Fruit fly (Drosophila melanogaster): ENCODE results near the gene tna.

tna gene

DNA sequence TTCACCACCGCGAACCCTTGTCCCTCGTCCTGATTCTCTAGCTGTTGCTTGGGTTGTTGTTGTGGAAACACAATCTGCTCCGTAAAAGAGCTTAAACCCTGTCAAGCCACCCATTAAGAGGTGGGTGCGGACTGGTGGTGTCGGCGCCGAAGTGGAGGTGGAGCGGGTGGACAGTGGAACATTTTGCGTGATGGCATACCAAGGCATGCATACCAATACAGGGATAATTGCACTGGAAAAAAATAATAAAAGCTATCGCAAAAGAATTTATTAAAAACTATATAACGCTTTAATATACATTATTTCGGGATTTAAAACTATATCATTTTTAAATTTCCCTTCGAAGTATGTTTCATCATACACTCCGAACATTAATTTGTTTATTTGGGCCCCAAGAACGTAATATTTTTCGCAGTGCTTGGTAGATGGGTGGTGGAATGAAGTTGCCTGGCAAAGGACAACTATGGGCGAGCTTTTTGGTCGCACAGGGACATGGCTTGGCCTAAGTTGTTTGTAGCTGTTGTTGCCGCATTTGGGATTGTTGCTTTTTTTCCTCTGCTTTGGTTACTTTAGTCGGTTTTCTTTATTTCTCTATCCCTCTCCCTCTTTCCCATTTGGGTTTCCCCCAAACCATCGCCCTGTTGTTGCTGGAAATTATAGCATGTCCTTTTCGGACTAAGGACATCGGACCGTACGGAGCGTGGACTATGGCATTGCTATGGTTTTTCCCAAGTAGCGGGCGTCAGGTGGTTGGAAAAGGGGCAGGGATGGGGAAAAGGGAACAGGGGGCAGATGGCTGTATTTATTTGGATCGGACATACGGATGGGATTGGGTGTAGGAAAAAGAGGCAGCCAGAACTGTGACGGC lies 12.7 kb upstream of the tna start:
- no peak for TF ChIP-seq psq (optimal IDR thresholded peaks at IDR 0.05)
- no peak for TF ChIP-seq insv (optimal IDR thresholded peaks at IDR 0.05)
- TF ChIP-seq Myc (optimal IDR thresholded peaks at IDR 0.05): no peak
- TF ChIP-seq Sin3A (optimal IDR thresholded peaks at IDR 0.05): no peak
- TF ChIP-seq ttk (optimal IDR thresholded peaks at IDR 0.05): no peak
- TF ChIP-seq h (optimal IDR thresholded peaks at IDR 0.05): no peak

DNA sequence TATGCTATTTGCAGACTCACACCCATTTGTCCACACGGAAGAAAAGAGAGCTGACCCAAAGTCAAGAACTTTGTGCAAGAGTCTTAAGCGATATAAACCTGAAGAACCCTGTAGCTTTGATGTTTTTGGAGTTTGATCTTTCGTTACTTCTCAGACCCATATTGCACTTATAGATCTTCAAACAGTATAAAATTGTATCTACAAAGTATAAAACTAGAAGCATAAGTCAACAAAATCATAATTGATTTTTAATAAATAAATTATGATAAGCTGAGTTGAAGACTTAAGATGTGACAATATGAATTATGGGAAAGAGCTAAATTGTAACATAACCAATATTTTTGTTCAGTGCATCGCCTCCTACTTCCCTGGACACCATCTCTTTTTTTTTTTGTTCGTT lies 8.0 kb upstream of the tna start:
- TF ChIP-seq Sin3A (optimal IDR thresholded peaks at IDR 0.05) (no peak), Myc (optimal IDR thresholded peaks at IDR 0.05) (no peak), h (optimal IDR thresholded peaks at IDR 0.05) (no peak), psq (optimal IDR thresholded peaks at IDR 0.05) (no peak), ttk (optimal IDR thresholded peaks at IDR 0.05) (no peak), insv (optimal IDR thresholded peaks at IDR 0.05) (no peak)

DNA sequence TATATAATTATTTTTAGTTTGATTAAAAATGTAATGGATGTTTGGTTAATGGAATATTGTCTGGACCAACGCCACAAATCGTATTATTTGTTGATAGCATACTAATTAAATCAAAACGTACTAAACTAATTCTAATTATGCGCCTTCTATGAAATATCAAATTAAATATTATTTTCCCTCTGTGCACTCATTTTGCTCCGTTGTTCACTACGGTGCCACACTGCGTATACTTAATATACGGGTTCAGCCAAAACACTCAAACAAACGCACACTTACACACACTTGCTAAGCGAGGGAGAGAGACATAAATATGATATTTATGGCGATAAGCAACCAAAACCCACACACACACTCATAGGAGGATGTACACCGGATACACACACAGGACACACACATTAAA lies 6.2 kb upstream of the tna start:
- TF ChIP-seq Sin3A (optimal IDR thresholded peaks at IDR 0.05) (no peak), h (optimal IDR thresholded peaks at IDR 0.05) (no peak)

DNA sequence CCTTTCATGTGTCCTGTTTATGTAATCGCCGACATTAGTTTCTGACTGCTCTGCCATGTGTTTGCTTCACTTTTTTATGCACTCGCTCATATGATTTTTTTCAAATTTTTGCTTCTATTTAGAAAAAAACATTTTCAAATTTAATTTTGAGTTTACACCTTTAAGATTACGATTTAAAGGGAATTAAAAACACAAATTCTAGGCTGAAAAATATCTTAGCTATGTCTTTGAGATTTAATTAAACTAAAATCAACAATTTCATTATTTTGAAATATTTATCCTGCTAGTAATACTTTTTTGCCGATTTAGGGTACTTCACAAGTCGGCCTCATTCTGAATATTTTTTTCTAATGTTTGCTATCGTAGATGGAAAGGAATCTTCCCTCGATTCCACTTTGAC lies 2.1 kb upstream of the tna start:
- TF ChIP-seq h (optimal IDR thresholded peaks at IDR 0.05) (no peak), Sin3A (optimal IDR thresholded peaks at IDR 0.05) (no peak), Myc (optimal IDR thresholded peaks at IDR 0.05) (no peak), ttk (optimal IDR thresholded peaks at IDR 0.05) (no peak), insv (optimal IDR thresholded peaks at IDR 0.05) (no peak), psq (optimal IDR thresholded peaks at IDR 0.05) (no peak)

DNA sequence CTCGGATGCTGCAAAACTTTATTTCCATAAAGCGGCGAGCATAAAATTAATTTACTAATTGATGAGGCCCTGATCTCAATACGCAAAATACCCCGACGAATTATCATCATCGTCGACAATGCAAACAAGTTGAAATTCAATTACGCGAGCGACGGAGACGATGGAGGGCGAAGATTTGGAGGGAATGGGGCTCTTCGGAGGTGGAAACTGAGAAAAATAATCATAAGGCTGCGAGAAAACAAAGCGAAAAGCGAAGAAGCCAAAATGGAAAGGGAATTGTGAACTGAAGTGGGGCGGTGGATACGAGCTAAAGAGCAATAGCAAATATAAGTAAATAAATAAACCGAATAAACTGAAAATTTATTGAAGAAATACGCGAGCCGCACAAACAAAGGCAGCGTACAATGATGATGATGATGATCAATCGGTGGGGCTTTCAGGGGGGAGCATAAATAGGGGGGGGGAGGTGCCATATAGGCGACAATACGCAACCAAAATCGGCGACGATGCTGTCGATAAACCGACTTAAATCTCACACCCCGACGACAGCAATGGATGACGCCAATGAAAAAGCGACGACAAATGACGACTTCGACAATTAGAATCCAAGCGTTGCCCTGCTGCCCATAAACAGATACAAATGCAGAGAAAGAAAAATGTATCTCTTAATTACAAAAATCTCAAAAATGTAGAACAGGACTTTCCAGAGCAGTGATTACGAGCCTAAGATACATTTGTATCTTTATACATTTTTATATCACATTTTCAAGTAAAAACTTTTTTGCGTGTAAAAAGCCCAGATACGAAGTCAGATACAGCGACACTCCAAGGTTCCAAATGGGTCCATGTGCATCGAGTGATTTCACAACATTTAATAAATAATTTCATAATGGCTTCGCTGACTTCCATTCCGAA lies 2.8 kb downstream of the tna start:
- no peak for TF ChIP-seq Myc (optimal IDR thresholded peaks at IDR 0.05)
- no peak for TF ChIP-seq insv (optimal IDR thresholded peaks at IDR 0.05)
- TF ChIP-seq Sin3A (optimal IDR thresholded peaks at IDR 0.05): no peak
- TF ChIP-seq ttk (optimal IDR thresholded peaks at IDR 0.05): no peak
- TF ChIP-seq h (optimal IDR thresholded peaks at IDR 0.05): no peak

DNA sequence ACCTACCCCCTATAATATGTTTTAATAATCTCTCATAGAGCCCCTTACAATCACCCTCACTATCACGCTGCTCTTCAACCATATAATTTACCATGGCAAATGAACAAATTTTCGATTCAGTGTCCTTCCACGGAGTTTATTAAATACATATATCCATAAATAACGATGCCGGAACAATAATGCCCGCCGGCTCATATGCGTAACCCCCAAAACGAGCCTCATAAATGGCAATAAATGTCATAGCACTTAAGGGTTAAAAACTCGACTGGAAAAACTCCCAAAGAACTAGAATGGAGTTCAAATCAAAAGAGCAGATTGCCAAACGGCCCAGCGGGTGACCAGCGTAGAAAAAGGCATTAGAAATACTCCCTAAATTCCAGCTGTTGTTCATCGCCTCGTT lies 5.5 kb downstream of the tna start:
- no peak for TF ChIP-seq Sin3A (optimal IDR thresholded peaks at IDR 0.05)
- no peak for TF ChIP-seq psq (optimal IDR thresholded peaks at IDR 0.05)

DNA sequence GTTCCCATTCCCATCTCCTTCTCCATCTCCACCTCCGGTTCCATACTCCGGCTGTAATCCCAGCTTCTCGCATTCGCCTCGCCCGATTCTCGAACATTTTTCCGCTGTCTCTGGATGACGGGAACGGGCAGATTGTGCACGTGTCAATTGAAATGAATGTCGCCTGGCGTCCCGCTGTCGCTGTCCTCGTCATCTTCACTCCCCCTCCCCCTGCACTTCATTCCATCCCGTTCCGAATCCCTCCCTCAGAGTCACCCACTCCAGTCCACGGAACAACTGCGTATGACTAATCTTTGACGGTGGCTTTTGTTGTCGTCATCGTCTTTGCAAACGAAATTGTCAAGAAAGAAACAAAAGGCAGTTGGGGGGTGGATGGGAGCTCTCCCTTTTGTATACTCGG lies 6.6 kb downstream of the tna start:
- TF ChIP-seq insv (optimal IDR thresholded peaks at IDR 0.05) (no peak), ttk (optimal IDR thresholded peaks at IDR 0.05) (no peak), psq (optimal IDR thresholded peaks at IDR 0.05) (no peak), Sin3A (optimal IDR thresholded peaks at IDR 0.05) (no peak), h (optimal IDR thresholded peaks at IDR 0.05) (no peak), Myc (optimal IDR thresholded peaks at IDR 0.05) (no peak)

DNA sequence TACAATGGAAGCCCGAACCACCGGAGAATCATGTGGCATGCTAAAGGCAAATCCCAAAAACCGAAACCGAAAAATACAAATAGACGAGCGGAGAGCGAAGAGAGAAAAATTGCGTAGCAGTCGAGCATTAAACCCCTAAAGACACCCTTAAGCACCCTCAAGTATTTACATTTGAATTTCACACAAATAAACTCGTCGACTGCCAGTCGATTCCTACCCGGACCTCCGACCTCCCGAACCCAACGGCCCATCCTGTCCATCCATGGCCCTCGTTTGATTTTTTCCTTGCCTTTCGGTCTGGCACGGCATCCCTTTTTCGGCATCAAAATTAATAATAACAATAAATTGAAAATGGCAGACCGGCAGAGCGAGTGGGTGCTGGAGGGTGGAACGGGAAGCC lies 7.5 kb downstream of the tna start:
- TF ChIP-seq h (optimal IDR thresholded peaks at IDR 0.05) (no peak), Sin3A (optimal IDR thresholded peaks at IDR 0.05) (no peak), insv (optimal IDR thresholded peaks at IDR 0.05) (no peak), psq (optimal IDR thresholded peaks at IDR 0.05) (no peak), Myc (optimal IDR thresholded peaks at IDR 0.05) (no peak)

DNA sequence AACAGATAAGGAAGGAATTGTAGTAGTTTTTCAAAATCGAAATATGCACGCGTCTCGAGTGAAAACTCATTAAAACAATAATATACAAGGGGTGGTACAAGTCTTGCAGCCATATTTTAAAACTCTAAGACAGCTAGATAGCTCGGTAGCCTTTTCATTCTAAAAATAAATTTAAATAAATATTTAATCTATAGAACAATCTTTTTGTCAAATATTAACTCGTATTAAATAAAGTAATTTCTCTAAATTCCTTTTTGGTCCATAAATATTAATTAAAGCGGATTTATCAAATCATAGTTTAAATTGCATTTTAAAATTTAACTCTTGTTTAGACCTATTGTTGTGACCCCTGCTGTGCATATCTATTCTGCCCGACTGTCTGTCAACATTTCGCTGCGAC lies 7.9 kb downstream of the tna start:
- TF ChIP-seq ttk (optimal IDR thresholded peaks at IDR 0.05) (no peak), Myc (optimal IDR thresholded peaks at IDR 0.05) (no peak), Sin3A (optimal IDR thresholded peaks at IDR 0.05) (no peak), h (optimal IDR thresholded peaks at IDR 0.05) (no peak)

DNA sequence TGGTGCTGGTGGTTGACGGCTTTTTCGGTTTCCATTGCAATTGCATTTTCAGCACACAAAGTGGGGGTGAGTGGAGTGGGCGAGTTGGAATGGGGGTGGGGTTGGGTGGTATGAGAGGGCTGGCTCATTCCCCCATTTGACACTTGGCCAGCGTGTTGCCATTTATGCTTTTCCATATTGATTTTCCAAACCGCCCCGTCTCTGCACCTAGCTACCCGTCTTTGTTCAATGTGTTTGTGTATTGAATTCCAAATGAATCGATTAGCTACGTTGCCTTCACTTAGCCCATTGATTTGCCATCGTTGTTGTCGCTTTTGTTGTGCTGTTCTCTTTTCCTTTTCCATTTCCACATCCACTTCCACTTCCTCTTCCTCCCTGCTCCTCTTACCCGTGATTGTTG lies 8.4 kb downstream of the tna start:
- no peak for TF ChIP-seq Myc (optimal IDR thresholded peaks at IDR 0.05)
- TF ChIP-seq insv (optimal IDR thresholded peaks at IDR 0.05): no peak
- no peak for TF ChIP-seq Sin3A (optimal IDR thresholded peaks at IDR 0.05)
- TF ChIP-seq h (optimal IDR thresholded peaks at IDR 0.05): no peak
- no peak for TF ChIP-seq psq (optimal IDR thresholded peaks at IDR 0.05)
- no peak for TF ChIP-seq ttk (optimal IDR thresholded peaks at IDR 0.05)

DNA sequence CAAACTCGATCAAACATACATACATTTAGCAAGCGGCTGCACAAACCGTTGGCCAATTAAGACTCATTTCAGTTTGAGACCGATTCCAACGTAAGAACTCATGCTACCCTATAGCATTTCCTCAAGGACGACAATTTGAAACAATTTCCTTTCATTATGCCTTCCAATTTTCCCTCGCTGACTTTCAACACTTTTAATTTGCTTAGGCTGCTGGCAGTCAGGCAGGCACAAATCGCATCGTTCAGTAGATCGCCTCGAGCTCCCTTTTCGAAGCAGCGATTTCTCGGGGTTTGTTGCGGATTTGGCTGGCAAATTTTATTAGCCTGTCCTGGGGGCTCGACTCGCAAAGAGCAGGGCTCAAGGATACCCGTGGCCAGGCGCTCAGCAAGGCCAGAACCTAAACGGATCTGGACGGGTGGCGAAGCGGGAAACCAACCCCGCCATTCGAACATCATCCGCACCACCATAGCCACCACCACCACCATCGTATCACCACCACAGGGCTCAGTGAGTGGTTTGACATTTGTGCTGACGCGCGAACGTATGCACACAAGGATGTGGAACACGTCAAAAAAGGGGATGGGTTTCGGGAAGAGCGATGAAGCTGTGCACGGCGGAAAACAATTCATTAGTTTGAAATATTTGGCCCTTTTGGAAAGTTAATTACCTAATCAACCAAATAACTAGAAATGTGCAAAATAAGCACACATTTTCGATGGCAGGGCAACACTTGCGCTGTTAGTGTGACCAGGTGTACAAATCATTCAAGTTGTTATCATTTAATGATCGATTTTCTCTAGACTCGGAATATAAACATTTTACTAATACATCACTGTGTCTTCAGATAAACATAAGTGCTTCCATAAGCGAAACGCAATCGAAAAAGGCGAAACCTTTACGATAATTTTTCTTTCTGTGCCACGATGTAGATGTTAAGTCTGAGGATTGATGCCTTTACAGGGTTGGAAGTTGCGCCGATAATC lies 9.5 kb downstream of the tna start:
- TF ChIP-seq ttk (optimal IDR thresholded peaks at IDR 0.05) (no peak), Myc (optimal IDR thresholded peaks at IDR 0.05) (no peak), insv (optimal IDR thresholded peaks at IDR 0.05) (no peak), psq (optimal IDR thresholded peaks at IDR 0.05) (no peak), h (optimal IDR thresholded peaks at IDR 0.05) (no peak), Sin3A (optimal IDR thresholded peaks at IDR 0.05) (no peak)

DNA sequence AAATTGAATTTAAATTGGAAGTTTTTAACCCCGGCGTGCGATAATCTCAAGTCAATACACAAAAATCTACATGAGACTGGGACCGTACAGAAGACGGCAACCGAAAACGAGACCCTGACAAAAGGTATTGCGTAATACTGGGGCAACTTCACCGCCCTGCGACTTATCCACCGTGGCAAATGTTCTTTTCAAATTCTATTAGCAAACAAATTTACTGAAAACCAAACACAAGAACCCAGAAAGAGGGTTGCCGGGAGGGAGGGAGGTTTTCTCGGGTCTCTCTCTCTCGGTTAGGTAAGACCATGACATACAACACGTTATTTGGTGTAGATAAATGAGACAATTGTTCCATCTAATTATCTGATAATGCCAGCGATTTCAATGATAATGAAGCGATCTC lies 10.4 kb downstream of the tna start:
- TF ChIP-seq insv (optimal IDR thresholded peaks at IDR 0.05): no peak
- no peak for TF ChIP-seq ttk (optimal IDR thresholded peaks at IDR 0.05)
- no peak for TF ChIP-seq h (optimal IDR thresholded peaks at IDR 0.05)
- no peak for TF ChIP-seq psq (optimal IDR thresholded peaks at IDR 0.05)
- no peak for TF ChIP-seq Myc (optimal IDR thresholded peaks at IDR 0.05)
- TF ChIP-seq Sin3A (optimal IDR thresholded peaks at IDR 0.05): no peak
